Worm (Caenorhabditis elegans) whole organism, late embryonic: ENCODE results near the gene K09F6.11.

Experiments
- K09A11.1 ChIP-seq: sonication (generic microtip); optimal IDR thresholded peaks from 2 replicates; lab custom pipeline; 2017; ENCODE audit warnings: antibody characterized with exemption, mild to moderate bottlenecking, missing genetic modification characterization, missing compliant biosample characterization; ENCODE audit not compliant: insufficient read depth
- ama-1 ChIP-seq: fragments of 150-350 bp; optimal IDR thresholded peaks from 2 replicates; lab custom pipeline; 2014
- che-1 ChIP-seq: sonication (generic microtip); optimal IDR thresholded peaks from 2 replicates; lab custom pipeline; 2016; ENCODE audit warnings: mild to moderate bottlenecking, missing genetic modification characterization, missing compliant biosample characterization
- dve-1 ChIP-seq: sonication (generic microtip); optimal IDR thresholded peaks from 2 replicates; lab custom pipeline; 2017; ENCODE audit warnings: antibody characterized with exemption, mild to moderate bottlenecking, missing genetic modification characterization, missing compliant biosample characterization
- fkh-10 ChIP-seq: fragments of 150-350 bp; optimal IDR thresholded peaks from 2 replicates; lab custom pipeline; 2014; ENCODE audit warnings: missing biosample characterization, missing genetic modification reagents, missing genetic modification characterization
- fkh-6 ChIP-seq: sonication (generic microtip); optimal IDR thresholded peaks from 2 replicates; lab custom pipeline; 2016; ENCODE audit warnings: missing genetic modification characterization, missing compliant biosample characterization
- hlh-15 ChIP-seq: sonication (generic microtip); optimal IDR thresholded peaks from 2 replicates; lab custom pipeline; 2016; ENCODE audit warnings: missing genetic modification characterization, missing compliant biosample characterization
- hlh-30 ChIP-seq: sonication (generic microtip); optimal IDR thresholded peaks from 2 replicates; lab custom pipeline; 2017; ENCODE audit warnings: antibody characterized with exemption, missing genetic modification characterization, missing compliant biosample characterization; ENCODE audit not compliant: insufficient read depth
- nfya-1 ChIP-seq: sonication (generic microtip); optimal IDR thresholded peaks from 2 replicates; lab custom pipeline; 2017; ENCODE audit warnings: missing genetic modification characterization, mild to moderate bottlenecking, missing compliant biosample characterization, antibody characterized with exemption, moderate library complexity
- pag-3 ChIP-seq: sonication (generic microtip); optimal IDR thresholded peaks from 2 replicates; lab custom pipeline; 2016; ENCODE audit warnings: missing compliant biosample characterization, missing genetic modification characterization, borderline replicate concordance
- pha-2 ChIP-seq: sonication (generic microtip); optimal IDR thresholded peaks from 2 replicates; lab custom pipeline; 2017; ENCODE audit warnings: mild to moderate bottlenecking, missing genetic modification characterization, missing compliant biosample characterization
- rnt-1 ChIP-seq: sonication (generic microtip); optimal IDR thresholded peaks from 2 replicates; lab custom pipeline; 2016; ENCODE audit warnings: missing genetic modification characterization, missing compliant biosample characterization
- tbx-2 ChIP-seq: sonication (generic microtip); optimal IDR thresholded peaks from 2 replicates; lab custom pipeline; 2016; ENCODE audit warnings: missing genetic modification characterization, missing compliant biosample characterization
- unc-42 ChIP-seq: sonication (generic microtip); optimal IDR thresholded peaks from 2 replicates; lab custom pipeline; 2016; ENCODE audit warnings: missing genotype, missing genetic modification characterization, missing compliant biosample characterization

- TF ChIP-seq ama-1 (no peak), unc-42 (tag; lab: Kevin White, UChicago) (no peak), K09A11.1 (tag; lab: Kevin White, UChicago) (no peak), hlh-15 (tag; lab: Kevin White, UChicago) (no peak), hlh-30 (tag; lab: Kevin White, UChicago) (no peak), fkh-10 (GFP tag; lab: Kevin White, UChicago) (no peak), nfya-1 (tag; lab: Kevin White, UChicago) (no peak), rnt-1 (tag; lab: Kevin White, UChicago) (no peak), che-1 (tag; lab: Kevin White, UChicago) (no peak), pha-2 (tag; lab: Kevin White, UChicago) (no peak), tbx-2 (tag; lab: Kevin White, UChicago) (no peak), dve-1 (tag; lab: Kevin White, UChicago) (no peak), fkh-6 (tag; lab: Kevin White, UChicago) (no peak), pag-3 (tag; lab: Kevin White, UChicago) (no peak)
Measured at ce11 chrII:2279263-2279662, 676 bp upstream of the K09F6.11 start, which contains the start of gene K09F6.6.
